Worm (Caenorhabditis elegans) whole organism, late embryonic: ENCODE data around the gene F49C5.3.

Source experiments
- F13H6.1 ChIP-seq: sonication (generic microtip); optimal IDR thresholded peaks from 2 replicates; lab custom pipeline; 2016; ENCODE audit warnings: missing genetic modification characterization, missing compliant biosample characterization
- Y22D7AL.16 ChIP-seq: sonication (generic microtip); optimal IDR thresholded peaks from 2 replicates; lab custom pipeline; 2016; ENCODE audit warnings: missing genetic modification characterization, missing compliant biosample characterization
- elt-2 ChIP-seq: sonication (generic microtip); optimal IDR thresholded peaks from 2 replicates; lab custom pipeline; 2016; ENCODE audit warnings: missing genetic modification reagents, missing genetic modification characterization, missing compliant biosample characterization
- ets-4 ChIP-seq: sonication (generic microtip); optimal IDR thresholded peaks from 2 replicates; lab custom pipeline; 2016; ENCODE audit warnings: missing genetic modification characterization, missing compliant biosample characterization
- eyg-1 ChIP-seq: sonication (generic microtip); optimal IDR thresholded peaks from 2 replicates; lab custom pipeline; 2016; ENCODE audit warnings: missing genotype, missing genetic modification characterization, missing compliant biosample characterization
- madf-2 ChIP-seq: sonication (generic microtip); optimal IDR thresholded peaks from 2 replicates; lab custom pipeline; 2017; ENCODE audit warnings: missing genetic modification characterization, missing compliant biosample characterization
- pha-4 ChIP-seq: fragments of 150-350 bp; optimal IDR thresholded peaks from 2 replicates; lab custom pipeline; 2018; ENCODE audit warnings: missing biosample characterization, missing genetic modification reagents, missing genetic modification characterization
- unc-86 ChIP-seq: sonication (generic microtip); optimal IDR thresholded peaks from 2 replicates; lab custom pipeline; 2016; ENCODE audit warnings: missing genetic modification characterization, missing compliant biosample characterization

DNA sequence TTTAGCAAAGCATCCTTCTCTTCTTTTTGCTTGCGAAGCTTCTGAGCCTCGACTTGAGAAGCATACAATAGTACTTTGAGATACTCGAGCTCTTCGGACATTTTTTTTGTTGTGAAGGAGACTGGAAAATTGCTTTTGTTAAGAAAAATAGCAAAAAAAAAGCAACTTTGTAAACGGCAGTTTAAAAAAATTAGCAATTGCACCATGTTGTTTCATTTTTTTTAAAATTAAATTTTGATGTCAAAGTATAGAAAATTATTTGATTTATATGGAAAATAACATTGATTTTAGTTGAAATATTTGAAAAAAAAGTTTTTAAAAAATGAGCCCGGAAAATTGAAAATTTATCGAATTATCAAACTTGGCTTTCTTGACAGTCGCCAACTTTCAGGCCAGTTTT is 38.4 kb downstream of the F49C5.3 start, which contains the start of gene Y38E10A.3:
- TF ChIP-seq pha-4 (tag; lab: Kevin White, UChicago), result no peak
- TF ChIP-seq ets-4 (tag; lab: Kevin White, UChicago), result no peak
- no peak for TF ChIP-seq Y22D7AL.16
- no peak for TF ChIP-seq eyg-1 (tag; lab: Kevin White, UChicago)
- no peak for TF ChIP-seq madf-2 (tag; lab: Kevin White, UChicago)
- TF ChIP-seq elt-2 (tag; lab: Kevin White, UChicago), result no peak
- no peak for TF ChIP-seq F13H6.1 (tag; lab: Kevin White, UChicago)
- TF ChIP-seq unc-86 (tag; lab: Kevin White, UChicago), result no peak
